Worm (Caenorhabditis elegans): ENCODE measurements around the gene H05C05.4.

ce11 chrIII:2970251-2970650 is 24.2 kb upstream of the H05C05.4 start:
- no peak for TF ChIP-seq ces-1 (GFP tag; optimal IDR thresholded peaks at IDR 0.05)
- no peak for TF ChIP-seq blmp-1 (tag; optimal IDR thresholded peaks at IDR 0.05)
- TF ChIP-seq ztf-11 (tag; optimal IDR thresholded peaks at IDR 0.05) = no peak
